Fruit fly (Drosophila melanogaster) whole organism, embryonic: ENCODE results near the gene Dis3.

ENCODE experiments used
- ATbp ChIP-seq: fragments of 200-800 bp; sonication (Bioruptor generic); optimal IDR thresholded peaks from 2 replicates; lab custom pipeline; 2017; ENCODE audit warnings: missing biosample characterization, mild to moderate bottlenecking, missing genetic modification characterization, missing genetic modification reagents
- Antp ChIP-seq: fragments of 200-800 bp; sonication (Bioruptor generic); optimal IDR thresholded peaks from 3 replicates; lab custom pipeline; 2016; ENCODE audit warnings: missing biosample characterization, missing genetic modification characterization
- Asciz ChIP-seq: fragments of 200-800 bp; sonication (Bioruptor generic); optimal IDR thresholded peaks from 2 replicates; lab custom pipeline; 2017; ENCODE audit warnings: missing biosample characterization, mild to moderate bottlenecking, missing genetic modification characterization, missing genetic modification reagents
- Awh ChIP-seq: fragments of 200-800 bp; sonication (Bioruptor generic); IDR thresholded peaks from 2 replicates; pipeline ENCODE4, ENCODE4 v1.3.6; 2022; ENCODE audit warnings: missing biosample characterization, missing genetic modification characterization
- Blimp-1 ChIP-seq: fragments of 200-800 bp; sonication (Bioruptor generic); optimal IDR thresholded peaks from 3 replicates; lab custom pipeline; 2018; ENCODE audit warnings: missing biosample characterization, missing genetic modification characterization, mild to moderate bottlenecking, moderate library complexity, missing genetic modification reagents
- CG1024 ChIP-seq: fragments of 200-800 bp; sonication (Bioruptor generic); IDR thresholded peaks from 2 replicates; pipeline ENCODE4 v1.3.6; 2022; ENCODE audit warnings: missing biosample characterization, missing genetic modification characterization
- CG10431 ChIP-seq: fragments of 200-800 bp; sonication (Bioruptor generic); optimal IDR thresholded peaks from 3 replicates; lab custom pipeline; 2018; ENCODE audit warnings: missing biosample characterization, mild to moderate bottlenecking, missing genetic modification characterization
- CG10654 ChIP-seq: fragments of 200-800 bp; sonication (Bioruptor generic); optimal IDR thresholded peaks from 2 replicates; lab custom pipeline; 2016; ENCODE audit warnings: missing biosample characterization, missing genetic modification characterization
- CG11696 ChIP-seq: fragments of 200-800 bp; sonication (Bioruptor generic); IDR thresholded peaks from 2 replicates; pipeline ENCODE4 v1.3.6; 2022; ENCODE audit warnings: missing biosample characterization, missing genetic modification characterization
- CG12071 ChIP-seq: fragments of 200-800 bp; sonication (Bioruptor generic); optimal IDR thresholded peaks from 3 replicates; lab custom pipeline; 2018; ENCODE audit warnings: missing biosample characterization, mild to moderate bottlenecking, missing genetic modification characterization
- CG13123 ChIP-seq: fragments of 200-800 bp; sonication (Bioruptor generic); optimal IDR thresholded peaks from 2 replicates; lab custom pipeline; 2016; ENCODE audit warnings: missing biosample characterization, missing genetic modification characterization
- CG14014 ChIP-seq: fragments of 200-800 bp; sonication (Bioruptor generic); IDR thresholded peaks from 2 replicates; pipeline ENCODE4 v1.3.6; 2022; ENCODE audit warnings: missing biosample characterization, missing genetic modification characterization
- CG14965 ChIP-seq: fragments of 200-800 bp; sonication (Bioruptor generic); optimal IDR thresholded peaks from 2 replicates; lab custom pipeline; 2016; ENCODE audit warnings: missing biosample characterization, missing genetic modification characterization, borderline replicate concordance
- CG1529 ChIP-seq: fragments of 200-800 bp; sonication (Bioruptor generic); optimal IDR thresholded peaks from 3 replicates; lab custom pipeline; 2018; ENCODE audit warnings: missing biosample characterization, missing genetic modification characterization
- CG15479 ChIP-seq: fragments of 200-800 bp; sonication (Bioruptor generic); optimal IDR thresholded peaks from 3 replicates; lab custom pipeline; 2019; ENCODE audit warnings: missing biosample characterization, mild to moderate bottlenecking, missing genetic modification characterization, moderate library complexity
- CG2199 ChIP-seq: fragments of 200-800 bp; sonication (Bioruptor generic); IDR thresholded peaks from 3 replicates; pipeline ENCODE4 v1.3.6; 2022; ENCODE audit warnings: missing biosample characterization, missing genetic modification characterization
- CG2202 ChIP-seq: fragments of 200-800 bp; sonication (Bioruptor generic); optimal IDR thresholded peaks from 2 replicates; lab custom pipeline; 2018; ENCODE audit warnings: missing biosample characterization, mild to moderate bottlenecking, missing genetic modification characterization
- CG3407 ChIP-seq: fragments of 200-800 bp; sonication (Bioruptor generic); optimal IDR thresholded peaks from 2 replicates; lab custom pipeline; 2018; ENCODE audit warnings: missing biosample characterization, mild to moderate bottlenecking, missing genetic modification characterization
- CG4360 ChIP-seq: fragments of 200-800 bp; sonication (Bioruptor generic); IDR thresholded peaks from 2 replicates; pipeline ENCODE4 v1.3.6; 2022; ENCODE audit warnings: missing biosample characterization, missing genetic modification characterization
- CG4424 ChIP-seq: fragments of 200-800 bp; sonication (Bioruptor generic); optimal IDR thresholded peaks from 3 replicates; lab custom pipeline; 2016; ENCODE audit warnings: missing biosample characterization, missing genetic modification characterization
- CG4707 ChIP-seq: fragments of 200-800 bp; sonication (Bioruptor generic); optimal IDR thresholded peaks from 2 replicates; lab custom pipeline; 2018; ENCODE audit warnings: missing biosample characterization, mild to moderate bottlenecking, missing genetic modification characterization, moderate library complexity
- CG4820 ChIP-seq: fragments of 200-800 bp; sonication (Bioruptor generic); optimal IDR thresholded peaks from 3 replicates; lab custom pipeline; 2016; ENCODE audit warnings: missing biosample characterization, missing genetic modification characterization
- CG6175 ChIP-seq: fragments of 200-800 bp; sonication (Bioruptor generic); IDR thresholded peaks from 3 replicates; pipeline ENCODE4 v1.3.6; 2022; ENCODE audit warnings: missing biosample characterization, missing genetic modification characterization
- CG6254 ChIP-seq: fragments of 200-800 bp; sonication (Bioruptor generic); optimal IDR thresholded peaks from 3 replicates; lab custom pipeline; 2017; ENCODE audit warnings: mild to moderate bottlenecking, missing biosample characterization, missing genetic modification reagents, missing genetic modification characterization
- CG6683 ChIP-seq: fragments of 200-800 bp; sonication (Bioruptor generic); optimal IDR thresholded peaks from 2 replicates; lab custom pipeline; 2017; ENCODE audit warnings: missing biosample characterization, mild to moderate bottlenecking, missing genetic modification characterization, missing genetic modification reagents
- Camta ChIP-seq: fragments of 200-800 bp; sonication (Bioruptor generic); optimal IDR thresholded peaks from 2 replicates; lab custom pipeline; 2016; ENCODE audit warnings: missing biosample characterization, missing genetic modification characterization
- Drgx ChIP-seq: fragments of 200-800 bp; sonication (Bioruptor generic); IDR thresholded peaks from 2 replicates; pipeline ENCODE4 v1.3.6; 2022; ENCODE audit warnings: missing biosample characterization, missing genetic modification characterization
- HHEX ChIP-seq: fragments of 200-800 bp; sonication (Bioruptor generic); optimal IDR thresholded peaks from 3 replicates; lab custom pipeline; 2017; ENCODE audit warnings: missing biosample characterization, mild to moderate bottlenecking, missing genetic modification characterization, missing genetic modification reagents
- Med ChIP-seq: fragments of 200-800 bp; sonication (Bioruptor generic); peaks from one replicate; lab custom pipeline; 2016; ENCODE audit warnings: missing biosample characterization, missing genetic modification characterization, mild to moderate bottlenecking, inconsistent platforms, moderate library complexity
- Nf-YA ChIP-seq: fragments of 200-800 bp; sonication (Bioruptor generic); IDR thresholded peaks from 2 replicates; pipeline ENCODE4 v1.3.6; 2022; ENCODE audit warnings: missing biosample characterization, missing genetic modification characterization
- Sox100B ChIP-seq: fragments of 200-800 bp; sonication (Bioruptor generic); optimal IDR thresholded peaks from 3 replicates; lab custom pipeline; 2018; ENCODE audit warnings: missing biosample characterization, mild to moderate bottlenecking, missing genetic modification characterization
- Xrp1 ChIP-seq: fragments of 200-800 bp; sonication (Bioruptor generic); IDR thresholded peaks from 2 replicates; pipeline ENCODE4 v1.3.6; 2022; ENCODE audit warnings: missing biosample characterization, missing genetic modification characterization
- chinmo ChIP-seq: fragments of 200-800 bp; sonication (Bioruptor generic); IDR thresholded peaks from 4 replicates; pipeline ENCODE4 v1.3.6; 2022; ENCODE audit warnings: missing biosample characterization, missing genetic modification characterization; ENCODE audit not compliant: partially characterized antibody
- ci ChIP-seq: fragments of 200-800 bp; sonication (Bioruptor generic); IDR thresholded peaks from 3 replicates; pipeline ENCODE4 v1.3.6; 2022; ENCODE audit warnings: missing biosample characterization, missing genetic modification characterization
- fd64A ChIP-seq: fragments of 200-800 bp; sonication (Bioruptor generic); optimal IDR thresholded peaks from 3 replicates; lab custom pipeline; 2018; ENCODE audit warnings: missing biosample characterization, mild to moderate bottlenecking, missing genetic modification characterization
- gem ChIP-seq: fragments of 200-800 bp; sonication (Bioruptor generic); optimal IDR thresholded peaks from 2 replicates; lab custom pipeline; 2019; ENCODE audit warnings: missing biosample characterization, mild to moderate bottlenecking, missing genetic modification characterization, moderate library complexity
- gsb ChIP-seq: fragments of 200-800 bp; sonication (Bioruptor generic); IDR thresholded peaks from 2 replicates; pipeline ENCODE4 v1.3.6; 2022; ENCODE audit warnings: missing biosample characterization, missing genetic modification characterization
- gsb-n ChIP-seq: fragments of 200-800 bp; sonication (Bioruptor generic); optimal IDR thresholded peaks from 3 replicates; lab custom pipeline; 2018; ENCODE audit warnings: missing biosample characterization, mild to moderate bottlenecking, missing genetic modification characterization
- klu ChIP-seq: fragments of 200-800 bp; sonication (Bioruptor generic); IDR thresholded peaks from 2 replicates; pipeline ENCODE4 v1.3.6; 2022; ENCODE audit warnings: missing biosample characterization, missing genetic modification characterization
- kni ChIP-seq: fragments of 200-800 bp; sonication (Bioruptor generic); optimal IDR thresholded peaks from 3 replicates; lab custom pipeline; 2017; ENCODE audit warnings: mild to moderate bottlenecking, missing biosample characterization, missing genetic modification reagents, missing genetic modification characterization
- lov ChIP-seq, 2 experiments: fragments of 200-800 bp in 1 of 2; fragments of >200 bp in 1 of 2; sonication (Bioruptor generic) in 1 of 2; IDR thresholded peaks in 1 of 2; optimal IDR thresholded peaks in 1 of 2; 2 replicates in 1 of 2; 3 replicates in 1 of 2; pipeline versions ENCODE4 v1.3.6 to Lab custom; 2017 to 2022; ENCODE audit warnings: missing biosample characterization in 1 of 2, missing genetic modification characterization in 1 of 2
- nom ChIP-seq: fragments of 200-800 bp; sonication (Bioruptor generic); optimal IDR thresholded peaks from 2 replicates; lab custom pipeline; 2017; ENCODE audit warnings: missing biosample characterization, missing genetic modification characterization, mild to moderate bottlenecking, moderate library complexity, missing genetic modification reagents
- sc ChIP-seq, 3 experiments: fragments of >200 bp in 2 of 3; fragments of 200-800 bp in 1 of 3; sonication (Bioruptor generic) in 1 of 3; optimal IDR thresholded peaks; 2 replicates in 2 of 3; 3 replicates in 1 of 3; lab custom pipeline; 2017; ENCODE audit warnings: mild to moderate bottlenecking in 1 of 3, missing biosample characterization in 1 of 3, missing genetic modification characterization in 1 of 3, missing genetic modification reagents in 1 of 3
- sens ChIP-seq: fragments of 200-800 bp; sonication (Bioruptor generic); peaks from one replicate; lab custom pipeline; 2016; ENCODE audit warnings: missing biosample characterization, missing genetic modification characterization
- seq ChIP-seq: fragments of 200-800 bp; sonication (Bioruptor generic); IDR thresholded peaks from 2 replicates; pipeline ENCODE4 v1.3.6; 2022; ENCODE audit warnings: missing biosample characterization, missing genetic modification characterization
- unpg ChIP-seq: fragments of 200-800 bp; sonication (Bioruptor generic); optimal IDR thresholded peaks from 3 replicates; lab custom pipeline; 2018; ENCODE audit warnings: missing biosample characterization, mild to moderate bottlenecking, missing genetic modification characterization, moderate library complexity
- vvl ChIP-seq: fragments of 200-800 bp; sonication (Bioruptor generic); IDR thresholded peaks from 2 replicates; pipeline ENCODE4 v1.3.6; 2022; ENCODE audit warnings: missing biosample characterization, missing genetic modification characterization

Gene Dis3

DNA sequence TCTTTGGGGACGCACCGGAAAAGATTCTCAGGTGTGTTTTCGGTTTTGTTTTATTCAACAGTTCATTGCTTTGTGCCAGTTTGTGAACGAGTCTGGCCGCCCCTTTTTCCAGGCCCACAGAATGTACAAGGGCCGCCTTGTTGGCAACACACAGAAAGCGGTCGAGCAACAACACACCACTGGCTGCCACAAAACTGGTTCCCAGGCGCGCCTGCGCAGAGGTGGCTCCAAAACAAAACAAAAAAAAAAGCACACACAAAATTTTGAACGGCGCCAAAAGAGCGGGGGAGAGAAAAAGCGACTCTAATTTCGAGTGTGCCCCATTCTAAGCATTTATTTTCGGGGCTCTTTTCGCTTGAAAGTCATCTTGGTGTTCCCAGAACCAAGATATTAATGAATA is 34.1 kb upstream of the Dis3 start:
- peak; percentile 72; the same call in 1 of the 4 replicates for TF ChIP-seq chinmo (GFP tag; lab: Robert Waterston, UW)
- TF ChIP-seq nom (GFP tag; lab: Kevin White, UChicago): peak; percentile 6
- TF ChIP-seq Med (GFP tag; lab: Kevin White, UChicago): peak; percentile 39
- TF ChIP-seq CG6175 (GFP tag; lab: Robert Waterston, UW): peak; percentile 91
- no peak for TF ChIP-seq CG2199 (GFP tag; lab: Robert Waterston, UW)
- TF ChIP-seq klu (GFP tag; lab: Robert Waterston, UW): 0 out of 2 replicates have a peak, but pooled peaks have one; percentile 34
- no peak for TF ChIP-seq CG14965 (GFP tag; lab: Kevin White, UChicago)
- peak; percentile 20 for TF ChIP-seq kni (GFP tag; lab: Kevin White, UChicago)
- peak; percentile 25; the same call in 1 of the 2 replicates for TF ChIP-seq vvl
- TF ChIP-seq CG4820 (GFP tag; lab: Kevin White, UChicago): no peak

DNA sequence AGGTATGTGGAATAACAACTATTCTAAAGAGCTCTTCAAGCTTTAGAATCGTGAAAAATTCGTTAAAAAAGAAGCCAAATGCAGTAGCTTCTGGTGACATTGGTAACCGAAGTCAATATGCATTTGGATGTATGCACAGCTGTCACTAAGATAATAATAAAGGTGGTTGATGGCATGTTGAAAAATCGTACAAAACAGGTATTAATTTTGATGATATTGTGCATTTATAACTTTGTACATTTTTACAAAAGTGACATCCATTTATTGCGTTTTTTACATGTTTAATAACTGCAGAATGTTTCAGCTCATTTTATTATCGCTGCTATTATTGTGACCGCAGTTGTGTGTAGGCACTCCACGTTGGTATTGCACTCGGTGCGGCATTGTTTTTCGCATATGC is 31.7 kb upstream of the Dis3 start:
- TF ChIP-seq Blimp-1: peak; percentile 38
- peak; percentile 27 for TF ChIP-seq fd64A (GFP tag; lab: Kevin White, UChicago)
- TF ChIP-seq gem (tag; lab: Kevin White, UChicago): peak; percentile 4
- TF ChIP-seq Camta (GFP tag; lab: Kevin White, UChicago): no peak
- TF ChIP-seq CG12071 (GFP tag; lab: Kevin White, UChicago): peak; percentile 29
- peak; percentile 8 for TF ChIP-seq kni (GFP tag; lab: Kevin White, UChicago)
- peak; percentile 72 for TF ChIP-seq ATbp (GFP tag; lab: Kevin White, UChicago)
- peak; percentile 25 for TF ChIP-seq CG10431 (GFP tag; lab: Kevin White, UChicago)
- peak; percentile 34 for TF ChIP-seq Asciz (GFP tag; lab: Kevin White, UChicago)
- TF ChIP-seq Nf-YA (GFP tag; lab: Robert Waterston, UW): 0 out of 2 replicates have a peak, but pooled peaks have one; percentile 22
- TF ChIP-seq Antp (GFP tag; lab: Kevin White, UChicago): no peak
- peak; percentile 10; the same call in 1 of the 2 replicates for TF ChIP-seq CG14014
- peak; percentile 66 for TF ChIP-seq CG11696 (GFP tag; lab: Robert Waterston, UW)
- TF ChIP-seq lov (optimal IDR thresholded peaks at IDR 0.05; lab: Kevin White, UChicago): no peak
- TF ChIP-seq lov (GFP tag; IDR thresholded peaks at IDR 0.05; lab: Robert Waterston, UW): 0 out of 3 replicates have a peak, but pooled peaks have one; percentile 17
- TF ChIP-seq seq (GFP tag; lab: Robert Waterston, UW): peak; percentile 25; the same call in 1 of the 2 replicates
- TF ChIP-seq CG15479 (GFP tag; lab: Kevin White, UChicago): no peak
- no peak for TF ChIP-seq CG6683 (GFP tag; lab: Kevin White, UChicago)
- TF ChIP-seq CG10654: peak; percentile 0
- TF ChIP-seq CG2202 (tag; lab: Kevin White, UChicago): peak; percentile 5
- peak; percentile 46; the same call in 1 of the 2 replicates for TF ChIP-seq Drgx
- peak; percentile 5 for TF ChIP-seq CG1529
- no peak for TF ChIP-seq CG13123 (GFP tag; lab: Kevin White, UChicago)
- TF ChIP-seq sens (GFP tag; lab: Kevin White, UChicago): peak; percentile 87
- peak; percentile 30 for TF ChIP-seq Sox100B
- TF ChIP-seq CG3407 (GFP tag; lab: Kevin White, UChicago): peak; percentile 30
- TF ChIP-seq CG1024 (GFP tag; lab: Robert Waterston, UW): peak; percentile 36; the same call in 1 of the 2 replicates
- TF ChIP-seq unpg: peak; percentile 5
- TF ChIP-seq gsb-n (tag; lab: Kevin White, UChicago): peak; percentile 8
- no peak for TF ChIP-seq gsb (GFP tag; lab: Robert Waterston, UW)
- peak; percentile 67; the same call in 1 of the 2 replicates for TF ChIP-seq Awh (GFP tag; lab: Robert Waterston, UW)
- TF ChIP-seq Xrp1 (GFP tag; lab: Robert Waterston, UW): peak; percentile 45
- TF ChIP-seq sc (optimal IDR thresholded peaks at IDR 0.05; lab: Kevin White, UChicago): no peak
- peak; percentile 13 for TF ChIP-seq sc (GFP tag; optimal IDR thresholded peaks at IDR 0.05; lab: Kevin White, UChicago)
- TF ChIP-seq ci (GFP tag; lab: Robert Waterston, UW): no peak
- TF ChIP-seq CG2199 (GFP tag; lab: Robert Waterston, UW): no peak
- TF ChIP-seq CG4424 (GFP tag; lab: Kevin White, UChicago): peak; percentile 2
- 0 out of 2 replicates have a peak, but pooled peaks have one; percentile 30 for TF ChIP-seq CG4360 (GFP tag; lab: Robert Waterston, UW)
- peak; percentile 27 for TF ChIP-seq CG6254 (GFP tag; lab: Kevin White, UChicago)
- peak; percentile 30 for TF ChIP-seq CG4707 (GFP tag; lab: Kevin White, UChicago)
- peak; percentile 36 for TF ChIP-seq HHEX (GFP tag; lab: Kevin White, UChicago)
